Fruit fly (Drosophila melanogaster) whole organism, embryonic: ENCODE measurements around the gene CG17321.

Experiments used
- Antp ChIP-seq: fragments of 200-800 bp; sonication (Bioruptor generic); optimal IDR thresholded peaks from 3 replicates; lab custom pipeline; 2016; ENCODE audit warnings: missing biosample characterization, missing genetic modification characterization
- Atf3 ChIP-seq: fragments of 200-800 bp; sonication (Bioruptor generic); optimal IDR thresholded peaks from 3 replicates; lab custom pipeline; 2016; ENCODE audit warnings: missing biosample characterization, missing genetic modification characterization
- Awh ChIP-seq: fragments of 200-800 bp; sonication (Bioruptor generic); IDR thresholded peaks from 2 replicates; pipeline ENCODE4, ENCODE4 v1.3.6; 2022; ENCODE audit warnings: missing biosample characterization, missing genetic modification characterization
- B-H2 ChIP-seq: fragments of 200-800 bp; sonication (Bioruptor generic); optimal IDR thresholded peaks from 2 replicates; lab custom pipeline; 2018; ENCODE audit warnings: missing biosample characterization, mild to moderate bottlenecking, missing genetic modification characterization
- C15 ChIP-seq: fragments of 200-800 bp; sonication (Bioruptor generic); IDR thresholded peaks from 3 replicates; pipeline ENCODE4 v1.3.6; 2022; ENCODE audit warnings: missing biosample characterization, missing genetic modification characterization
- CG10267 ChIP-seq: fragments of 200-800 bp; sonication (Bioruptor generic); optimal IDR thresholded peaks from 2 replicates; lab custom pipeline; 2018; ENCODE audit warnings: missing biosample characterization, mild to moderate bottlenecking, missing genetic modification characterization, moderate library complexity
- CG10543 ChIP-seq: fragments of 200-800 bp; sonication (Bioruptor generic); optimal IDR thresholded peaks from 3 replicates; lab custom pipeline; 2017; ENCODE audit warnings: missing biosample characterization, mild to moderate bottlenecking, missing genetic modification characterization, moderate library complexity
- CG10959 ChIP-seq: fragments of 200-800 bp; sonication (Bioruptor generic); IDR thresholded peaks from 2 replicates; pipeline ENCODE4 v1.3.6; 2022; ENCODE audit warnings: missing biosample characterization, missing genetic modification characterization
- CG11696 ChIP-seq: fragments of 200-800 bp; sonication (Bioruptor generic); IDR thresholded peaks from 2 replicates; pipeline ENCODE4 v1.3.6; 2022; ENCODE audit warnings: missing biosample characterization, missing genetic modification characterization
- CG12071 ChIP-seq: fragments of 200-800 bp; sonication (Bioruptor generic); optimal IDR thresholded peaks from 3 replicates; lab custom pipeline; 2018; ENCODE audit warnings: missing biosample characterization, mild to moderate bottlenecking, missing genetic modification characterization
- CG13624 ChIP-seq: fragments of 200-800 bp; sonication (Bioruptor generic); optimal IDR thresholded peaks from 2 replicates; lab custom pipeline; 2016; ENCODE audit warnings: missing biosample characterization, missing genetic modification characterization
- CG13894 ChIP-seq: fragments of 200-800 bp; sonication (Bioruptor generic); optimal IDR thresholded peaks from 3 replicates; lab custom pipeline; 2018; ENCODE audit warnings: missing biosample characterization, mild to moderate bottlenecking, missing genetic modification characterization, moderate library complexity
- CG14667 ChIP-seq: fragments of 200-800 bp; sonication (Bioruptor generic); IDR thresholded peaks from 2 replicates; pipeline ENCODE4 v1.3.6; 2022; ENCODE audit warnings: missing biosample characterization, missing genetic modification characterization
- CG17359 ChIP-seq: fragments of 200-800 bp; sonication (Bioruptor generic); optimal IDR thresholded peaks from 3 replicates; lab custom pipeline; 2018; ENCODE audit warnings: missing biosample characterization, mild to moderate bottlenecking, missing genetic modification characterization, moderate library complexity
- CG1832 ChIP-seq: fragments of 200-800 bp; sonication (Bioruptor generic); optimal IDR thresholded peaks from 2 replicates; lab custom pipeline; 2017; ENCODE audit warnings: missing biosample characterization, mild to moderate bottlenecking, missing genetic modification characterization, inconsistent platforms
- CG2116 ChIP-seq: fragments of 200-800 bp; sonication (Bioruptor generic); optimal IDR thresholded peaks from 3 replicates; lab custom pipeline; 2018; ENCODE audit warnings: missing biosample characterization, mild to moderate bottlenecking, missing genetic modification characterization
- CG33213 ChIP-seq: fragments of 200-800 bp; sonication (Bioruptor generic); optimal IDR thresholded peaks from 3 replicates; lab custom pipeline; 2016; ENCODE audit warnings: missing biosample characterization, missing genetic modification characterization
- CG34376 ChIP-seq: fragments of 200-800 bp; sonication (Bioruptor generic); optimal IDR thresholded peaks from 2 replicates; lab custom pipeline; 2018; ENCODE audit warnings: missing biosample characterization, mild to moderate bottlenecking, missing genetic modification characterization
- CG4404 ChIP-seq: fragments of 200-800 bp; sonication (Bioruptor generic); IDR thresholded peaks from 2 replicates; pipeline ENCODE4 v1.3.6; 2022; ENCODE audit warnings: missing biosample characterization, missing genetic modification characterization
- CG5180 ChIP-seq: fragments of 200-800 bp; sonication (Bioruptor generic); optimal IDR thresholded peaks from 3 replicates; lab custom pipeline; 2017; ENCODE audit warnings: missing biosample characterization, missing genetic modification characterization, mild to moderate bottlenecking, moderate library complexity, missing genetic modification reagents
- CG6765 ChIP-seq: fragments of 200-800 bp; sonication (Bioruptor generic); optimal IDR thresholded peaks from 3 replicates; lab custom pipeline; 2017; ENCODE audit warnings: missing biosample characterization, mild to moderate bottlenecking, missing genetic modification characterization
- CG6854 ChIP-seq: fragments of 200-800 bp; sonication (Bioruptor generic); optimal IDR thresholded peaks from 3 replicates; lab custom pipeline; 2017; ENCODE audit warnings: missing biosample characterization, mild to moderate bottlenecking, missing genetic modification characterization
- CG7839 ChIP-seq: fragments of 200-800 bp; sonication (Bioruptor generic); optimal IDR thresholded peaks from 3 replicates; lab custom pipeline; 2018; ENCODE audit warnings: missing biosample characterization, mild to moderate bottlenecking, missing genetic modification characterization, moderate library complexity
- CG8290 ChIP-seq, 3 experiments: fragments of 200-800 bp; sonication (Bioruptor generic); optimal IDR thresholded peaks; 2 replicates each; lab custom pipeline; 2016 to 2019; ENCODE audit warnings: missing biosample characterization in 3 of 3, missing genetic modification characterization in 3 of 3, mild to moderate bottlenecking in 2 of 3, moderate library complexity in 1 of 3
- CTCF ChIP-seq: fragments of 200-800 bp; sonication (Bioruptor generic); optimal IDR thresholded peaks from 2 replicates; lab custom pipeline; 2017; ENCODE audit warnings: missing biosample characterization, mild to moderate bottlenecking, missing genetic modification characterization, moderate library complexity
- Chrac-16 ChIP-seq: fragments of 200-800 bp; sonication (Bioruptor generic); optimal IDR thresholded peaks from 3 replicates; lab custom pipeline; 2016; ENCODE audit warnings: missing biosample characterization, missing genetic modification characterization
- CkIIα-i1 ChIP-seq: fragments of 200-800 bp; sonication (Bioruptor generic); IDR thresholded peaks from 2 replicates; pipeline ENCODE4 v1.3.6; 2022; ENCODE audit warnings: missing biosample characterization, missing genetic modification characterization
- Dll ChIP-seq: fragments of 200-800 bp; sonication (Bioruptor generic); IDR thresholded peaks from 4 replicates; pipeline ENCODE4 v1.3.6; 2022; ENCODE audit warnings: missing biosample characterization, missing genetic modification characterization; ENCODE audit not compliant: partially characterized antibody
- Doc2 ChIP-seq: fragments of 200-800 bp; sonication (Bioruptor generic); IDR thresholded peaks from 2 replicates; pipeline ENCODE4 v1.3.6; 2022; ENCODE audit warnings: missing biosample characterization, missing genetic modification characterization
- HHEX ChIP-seq: fragments of 200-800 bp; sonication (Bioruptor generic); optimal IDR thresholded peaks from 3 replicates; lab custom pipeline; 2017; ENCODE audit warnings: missing biosample characterization, mild to moderate bottlenecking, missing genetic modification characterization, missing genetic modification reagents
- Hmr ChIP-seq: fragments of 200-800 bp; sonication (Bioruptor generic); optimal IDR thresholded peaks from 3 replicates; lab custom pipeline; 2017; ENCODE audit warnings: mild to moderate bottlenecking, missing biosample characterization, missing genetic modification reagents, missing genetic modification characterization
- Max ChIP-seq: fragments of 200-800 bp; sonication (Bioruptor generic); optimal IDR thresholded peaks from 2 replicates; lab custom pipeline; 2016; ENCODE audit warnings: missing biosample characterization, mild to moderate bottlenecking, missing genetic modification characterization
- Mrtf ChIP-seq: fragments of 200-800 bp; sonication (Bioruptor generic); IDR thresholded peaks from 3 replicates; pipeline ENCODE4 v1.3.6; 2022; ENCODE audit warnings: missing biosample characterization, missing genetic modification characterization
- Oaz ChIP-seq: fragments of 200-800 bp; sonication (Bioruptor generic); IDR thresholded peaks from 2 replicates; pipeline ENCODE4 v1.3.6; 2022; ENCODE audit warnings: missing biosample characterization, missing genetic modification characterization
- Ptx1 ChIP-seq: fragments of 200-800 bp; sonication (Bioruptor generic); IDR thresholded peaks from 2 replicates; pipeline ENCODE4 v1.3.6; 2022; ENCODE audit warnings: missing biosample characterization, missing genetic modification characterization
- Rfx ChIP-seq: fragments of 200-800 bp; sonication (Bioruptor generic); IDR thresholded peaks from 2 replicates; pipeline ENCODE4 v1.3.6; 2022; ENCODE audit warnings: missing biosample characterization, missing genetic modification characterization
- Rx ChIP-seq: fragments of 200-800 bp; sonication (Bioruptor generic); IDR thresholded peaks from 2 replicates; pipeline ENCODE4 v1.3.6; 2022; ENCODE audit warnings: missing biosample characterization, missing genetic modification characterization
- Xbp1 ChIP-seq: fragments of 200-800 bp; sonication (Bioruptor generic); optimal IDR thresholded peaks from 3 replicates; lab custom pipeline; 2016; ENCODE audit warnings: missing biosample characterization, mild to moderate bottlenecking, missing genetic modification characterization
- cato ChIP-seq: fragments of 200-800 bp; sonication (Bioruptor generic); optimal IDR thresholded peaks from 2 replicates; lab custom pipeline; 2016; ENCODE audit warnings: missing biosample characterization, missing genetic modification characterization, borderline replicate concordance
- ems ChIP-seq: fragments of 200-800 bp; sonication (Bioruptor generic); optimal IDR thresholded peaks from 3 replicates; lab custom pipeline; 2016; ENCODE audit warnings: missing biosample characterization, missing genetic modification characterization
- en ChIP-seq: fragments of 200-800 bp; sonication (Bioruptor generic); optimal IDR thresholded peaks from 2 replicates; lab custom pipeline; 2016; ENCODE audit warnings: missing biosample characterization, missing genetic modification characterization
- ftz-f1 ChIP-seq: fragments of 200-800 bp; sonication (Bioruptor generic); optimal IDR thresholded peaks from 2 replicates; lab custom pipeline; 2016; ENCODE audit warnings: missing biosample characterization, missing genetic modification characterization
- gro ChIP-seq: fragments of 200-800 bp; sonication (Bioruptor generic); optimal IDR thresholded peaks from 2 replicates; lab custom pipeline; 2016; ENCODE audit warnings: missing biosample characterization, missing genetic modification characterization
- hkb ChIP-seq, 2 experiments: fragments of 200-800 bp in 1 of 2; fragments of >200 bp in 1 of 2; sonication (Bioruptor generic) in 1 of 2; IDR thresholded peaks in 1 of 2; optimal IDR thresholded peaks in 1 of 2; 2 replicates each; pipeline versions ENCODE4 v1.3.6 to Lab custom; 2017 to 2022; ENCODE audit warnings: missing biosample characterization in 1 of 2, missing genetic modification characterization in 1 of 2
- ind ChIP-seq: fragments of 200-800 bp; sonication (Bioruptor generic); optimal IDR thresholded peaks from 3 replicates; lab custom pipeline; 2016; ENCODE audit warnings: missing biosample characterization, missing genetic modification characterization
- jing ChIP-seq: fragments of 200-800 bp; sonication (Bioruptor generic); optimal IDR thresholded peaks from 2 replicates; lab custom pipeline; 2018; ENCODE audit warnings: missing biosample characterization, mild to moderate bottlenecking, missing genetic modification characterization
- klu ChIP-seq: fragments of 200-800 bp; sonication (Bioruptor generic); IDR thresholded peaks from 2 replicates; pipeline ENCODE4 v1.3.6; 2022; ENCODE audit warnings: missing biosample characterization, missing genetic modification characterization
- nom ChIP-seq: fragments of 200-800 bp; sonication (Bioruptor generic); optimal IDR thresholded peaks from 2 replicates; lab custom pipeline; 2017; ENCODE audit warnings: missing biosample characterization, missing genetic modification characterization, mild to moderate bottlenecking, moderate library complexity, missing genetic modification reagents
- rib ChIP-seq: fragments of 200-800 bp; sonication (Bioruptor generic); IDR thresholded peaks from 2 replicates; pipeline ENCODE4 v1.3.6; 2022; ENCODE audit warnings: missing biosample characterization, missing genetic modification characterization
- vvl ChIP-seq: fragments of 200-800 bp; sonication (Bioruptor generic); IDR thresholded peaks from 2 replicates; pipeline ENCODE4 v1.3.6; 2022; ENCODE audit warnings: missing biosample characterization, missing genetic modification characterization

The CG17321 gene

dm6 chr2L:18881014-18881660, 36.2 kb downstream of the CG17321 start, which contains the start of gene tup (continued):
- TF ChIP-seq Doc2 (GFP tag; lab: Robert Waterston, UW), result no peak
- TF ChIP-seq ems (GFP tag; lab: Kevin White, UChicago), result no peak
- no peak for TF ChIP-seq CG34376 (GFP tag; lab: Kevin White, UChicago)
- no peak for TF ChIP-seq Oaz
- TF ChIP-seq Max (GFP tag; lab: Kevin White, UChicago), result peak; percentile 9
- TF ChIP-seq ftz-f1 (GFP tag; lab: Kevin White, UChicago), result peak; percentile 52
- TF ChIP-seq CG7839 (tag; lab: Kevin White, UChicago), result no peak
- no peak for TF ChIP-seq ind (GFP tag; lab: Kevin White, UChicago)
- TF ChIP-seq B-H2 (GFP tag; lab: Kevin White, UChicago), result no peak
- no peak for TF ChIP-seq Chrac-16 (GFP tag; lab: Kevin White, UChicago)
- no peak for TF ChIP-seq rib (GFP tag; lab: Robert Waterston, UW)
- peak; percentile 53 for TF ChIP-seq jing (GFP tag; lab: Kevin White, UChicago)
- TF ChIP-seq CG5180 (GFP tag; lab: Kevin White, UChicago), result peak; percentile 40
- peak; percentile 31 for TF ChIP-seq CG13894
- TF ChIP-seq CG12071, result no peak
- TF ChIP-seq cato, result no peak
- TF ChIP-seq CG6765 (GFP tag; lab: Kevin White, UChicago), result no peak
- TF ChIP-seq Ptx1, result no peak
- no peak for TF ChIP-seq CG13624 (GFP tag; lab: Kevin White, UChicago)
- no peak for TF ChIP-seq klu
- TF ChIP-seq CG10959 (GFP tag; lab: Robert Waterston, UW), result no peak
- TF ChIP-seq CTCF (GFP tag; lab: Kevin White, UChicago), result no peak
- no peak for TF ChIP-seq CG6854
- no peak for TF ChIP-seq HHEX
- TF ChIP-seq Awh (GFP tag; lab: Robert Waterston, UW), result peak; percentile 17; the same call in 1 of the 2 replicates
- TF ChIP-seq Xbp1 (GFP tag; lab: Kevin White, UChicago), result no peak
- TF ChIP-seq CG11696 (GFP tag; lab: Robert Waterston, UW), result no peak
- no peak for TF ChIP-seq CkIIα-i1
- no peak for TF ChIP-seq CG33213 (GFP tag; lab: Kevin White, UChicago)
- no peak for TF ChIP-seq CG8290 (GFP tag; optimal IDR thresholded peaks at IDR 0.05; lab: Kevin White, UChicago)
- TF ChIP-seq CG8290 (tag; optimal IDR thresholded peaks at IDR 0.05; lab: Kevin White, UChicago), result peak in 1 of 2 experiments; percentile 27
- no peak for TF ChIP-seq Atf3 (GFP tag; lab: Kevin White, UChicago)
- TF ChIP-seq gro, result no peak
- TF ChIP-seq Rx, result no peak
- TF ChIP-seq Mrtf (GFP tag; lab: Robert Waterston, UW), result no peak
- TF ChIP-seq CG10543 (GFP tag; lab: Kevin White, UChicago), result peak; percentile 71
- TF ChIP-seq CG2116, result no peak
- no peak for TF ChIP-seq CG4404
- TF ChIP-seq CG1832, result peak; percentile 99
- 0 out of 4 replicates have a peak, but pooled peaks have one; percentile 24 for TF ChIP-seq Dll
- TF ChIP-seq en (GFP tag; lab: Kevin White, UChicago), result no peak
- no peak for TF ChIP-seq CG17359 (tag; lab: Kevin White, UChicago)
- TF ChIP-seq nom (GFP tag; lab: Kevin White, UChicago), result peak; percentile 43
- 0 out of 2 replicates have a peak, but pooled peaks have one; percentile 22 for TF ChIP-seq Rfx (GFP tag; lab: Robert Waterston, UW)
- no peak for TF ChIP-seq Antp (GFP tag; lab: Kevin White, UChicago)
- no peak for TF ChIP-seq hkb (optimal IDR thresholded peaks at IDR 0.05; lab: Kevin White, UChicago)
- TF ChIP-seq hkb (GFP tag; IDR thresholded peaks at IDR 0.05; lab: Robert Waterston, UW), result no peak; the same call in none of the 2 replicates
- TF ChIP-seq C15, result no peak
- TF ChIP-seq vvl (GFP tag; lab: Robert Waterston, UW), result peak; percentile 55
- no peak for TF ChIP-seq CG10267 (tag; lab: Kevin White, UChicago)
- TF ChIP-seq Hmr (GFP tag; lab: Kevin White, UChicago), result peak; percentile 2
- TF ChIP-seq CG14667 (GFP tag; lab: Robert Waterston, UW), result no peak
